Fruit fly (Drosophila melanogaster) whole organism, embryonic: ENCODE data around the gene CG2267.
A peak's percentile ranks its signal among the peaks of the same experiment; 100 is the strongest.

ENCODE experiments used
- ATbp ChIP-seq: fragments of 200-800 bp; sonication (Bioruptor generic); optimal IDR thresholded peaks from 2 replicates; lab custom pipeline; 2017; ENCODE audit warnings: missing biosample characterization, mild to moderate bottlenecking, missing genetic modification characterization, missing genetic modification reagents
- CG10462 ChIP-seq: fragments of 200-800 bp; sonication (Bioruptor generic); optimal IDR thresholded peaks from 2 replicates; lab custom pipeline; 2016; ENCODE audit warnings: missing biosample characterization, missing genetic modification characterization
- CG11093 ChIP-seq: fragments of 200-800 bp; sonication (Bioruptor generic); IDR thresholded peaks from 3 replicates; pipeline ENCODE4 v1.3.6; 2022; ENCODE audit warnings: missing biosample characterization, missing genetic modification characterization
- CG11456 ChIP-seq: fragments of 200-800 bp; sonication (Bioruptor generic); IDR thresholded peaks from 3 replicates; pipeline ENCODE4 v1.3.6; 2022; ENCODE audit warnings: missing biosample characterization, missing genetic modification characterization
- CG12155 ChIP-seq: fragments of 200-800 bp; sonication (Bioruptor generic); optimal IDR thresholded peaks from 3 replicates; lab custom pipeline; 2016; ENCODE audit warnings: missing biosample characterization, missing genetic modification characterization
- CG12219 ChIP-seq: fragments of 200-800 bp; sonication (Bioruptor generic); optimal IDR thresholded peaks from 3 replicates; lab custom pipeline; 2018; ENCODE audit warnings: missing biosample characterization, mild to moderate bottlenecking, missing genetic modification characterization
- CG12769 ChIP-seq: fragments of 200-800 bp; sonication (Bioruptor generic); optimal IDR thresholded peaks from 2 replicates; lab custom pipeline; 2019; ENCODE audit warnings: missing biosample characterization, mild to moderate bottlenecking, missing genetic modification characterization, moderate library complexity
- CG13775 ChIP-seq: fragments of 200-800 bp; sonication (Bioruptor generic); optimal IDR thresholded peaks from 3 replicates; lab custom pipeline; 2017; ENCODE audit warnings: missing biosample characterization, mild to moderate bottlenecking, missing genetic modification characterization
- CG15011 ChIP-seq: fragments of 200-800 bp; sonication (Bioruptor generic); optimal IDR thresholded peaks from 3 replicates; lab custom pipeline; 2018; ENCODE audit warnings: missing biosample characterization, mild to moderate bottlenecking, missing genetic modification characterization
- CG15073 ChIP-seq: fragments of 200-800 bp; sonication (Bioruptor generic); optimal IDR thresholded peaks from 2 replicates; lab custom pipeline; 2016; ENCODE audit warnings: missing biosample characterization, missing genetic modification characterization
- CG1603 ChIP-seq: fragments of 200-800 bp; sonication (Bioruptor generic); optimal IDR thresholded peaks from 2 replicates; lab custom pipeline; 2019; ENCODE audit warnings: missing biosample characterization, mild to moderate bottlenecking, missing genetic modification characterization, moderate library complexity
- CG17802 ChIP-seq: fragments of 200-800 bp; sonication (Bioruptor generic); optimal IDR thresholded peaks from 2 replicates; lab custom pipeline; 2018; ENCODE audit warnings: missing biosample characterization, mild to moderate bottlenecking, missing genetic modification characterization, moderate library complexity
- CG18011 ChIP-seq: fragments of 200-800 bp; sonication (Bioruptor generic); optimal IDR thresholded peaks from 2 replicates; lab custom pipeline; 2017; ENCODE audit warnings: missing biosample characterization, missing genetic modification characterization, mild to moderate bottlenecking, moderate library complexity, missing genotype
- CG18262 ChIP-seq: fragments of 200-800 bp; optimal IDR thresholded peaks from 3 replicates; lab custom pipeline; 2019; ENCODE audit warnings: missing biosample characterization, mild to moderate bottlenecking, missing genetic modification characterization, moderate library complexity
- CG2120 ChIP-seq: fragments of 200-800 bp; sonication (Bioruptor generic); optimal IDR thresholded peaks from 3 replicates; lab custom pipeline; 2016; ENCODE audit warnings: missing biosample characterization, missing genetic modification characterization
- CG31224 ChIP-seq: fragments of 200-800 bp; sonication (Bioruptor generic); IDR thresholded peaks from 2 replicates; pipeline ENCODE4 v1.3.6; 2022; ENCODE audit warnings: missing biosample characterization, missing genetic modification characterization
- CG31365 ChIP-seq: fragments of 200-800 bp; sonication (Bioruptor generic); optimal IDR thresholded peaks from 2 replicates; lab custom pipeline; 2018; ENCODE audit warnings: missing biosample characterization, mild to moderate bottlenecking, missing genetic modification characterization
- CG3163 ChIP-seq: fragments of 200-800 bp; sonication (Bioruptor generic); optimal IDR thresholded peaks from 3 replicates; lab custom pipeline; 2016; ENCODE audit warnings: missing biosample characterization, missing genetic modification characterization
- CG34224 ChIP-seq: fragments of 200-800 bp; sonication (Bioruptor generic); IDR thresholded peaks from 3 replicates; pipeline ENCODE4 v1.3.6; 2022; ENCODE audit warnings: missing biosample characterization, missing genetic modification characterization; ENCODE audit not compliant: partially characterized antibody
- CG6254 ChIP-seq: fragments of 200-800 bp; sonication (Bioruptor generic); optimal IDR thresholded peaks from 3 replicates; lab custom pipeline; 2017; ENCODE audit warnings: mild to moderate bottlenecking, missing biosample characterization, missing genetic modification reagents, missing genetic modification characterization
- CG6854 ChIP-seq: fragments of 200-800 bp; sonication (Bioruptor generic); optimal IDR thresholded peaks from 3 replicates; lab custom pipeline; 2017; ENCODE audit warnings: missing biosample characterization, mild to moderate bottlenecking, missing genetic modification characterization
- CG9215 ChIP-seq: fragments of 200-800 bp; sonication (Bioruptor generic); IDR thresholded peaks from 2 replicates; pipeline ENCODE4 v1.3.6; 2022; ENCODE audit warnings: missing biosample characterization, missing genetic modification characterization
- CG9609 ChIP-seq: fragments of 200-800 bp; sonication (Bioruptor generic); optimal IDR thresholded peaks from 3 replicates; lab custom pipeline; 2016; ENCODE audit warnings: missing biosample characterization, missing genetic modification characterization
- CG9932 ChIP-seq: fragments of 200-800 bp; sonication (Bioruptor generic); IDR thresholded peaks from 2 replicates; pipeline ENCODE4 v1.3.6; 2022; ENCODE audit warnings: missing biosample characterization, missing genetic modification characterization
- CkIIα-i1 ChIP-seq: fragments of 200-800 bp; sonication (Bioruptor generic); IDR thresholded peaks from 2 replicates; pipeline ENCODE4 v1.3.6; 2022; ENCODE audit warnings: missing biosample characterization, missing genetic modification characterization
- Drgx ChIP-seq: fragments of 200-800 bp; sonication (Bioruptor generic); IDR thresholded peaks from 2 replicates; pipeline ENCODE4 v1.3.6; 2022; ENCODE audit warnings: missing biosample characterization, missing genetic modification characterization
- ERR ChIP-seq: fragments of 200-800 bp; sonication (Bioruptor generic); optimal IDR thresholded peaks from 2 replicates; lab custom pipeline; 2016; ENCODE audit warnings: missing biosample characterization, missing genetic modification characterization
- Ets65A ChIP-seq: fragments of 200-800 bp; sonication (Bioruptor generic); peaks from one replicate; lab custom pipeline; 2016; ENCODE audit warnings: missing biosample characterization, missing genetic modification characterization
- HLH3B ChIP-seq: fragments of 200-800 bp; sonication (Bioruptor generic); IDR thresholded peaks from 2 replicates; pipeline ENCODE4 v1.3.6; 2022; ENCODE audit warnings: missing biosample characterization, missing genetic modification characterization
- HLHmδ ChIP-seq: fragments of 200-800 bp; sonication (Bioruptor generic); optimal IDR thresholded peaks from 2 replicates; lab custom pipeline; 2018; ENCODE audit warnings: missing biosample characterization, mild to moderate bottlenecking, missing genetic modification characterization, moderate library complexity
- NK7.1 ChIP-seq: fragments of 200-800 bp; sonication (Bioruptor generic); optimal IDR thresholded peaks from 3 replicates; lab custom pipeline; 2016; ENCODE audit warnings: missing biosample characterization, missing genetic modification characterization
- Nf-YA ChIP-seq: fragments of 200-800 bp; sonication (Bioruptor generic); IDR thresholded peaks from 2 replicates; pipeline ENCODE4 v1.3.6; 2022; ENCODE audit warnings: missing biosample characterization, missing genetic modification characterization
- Spps ChIP-seq: fragments of 200-800 bp; sonication (Bioruptor generic); optimal IDR thresholded peaks from 2 replicates; lab custom pipeline; 2018; ENCODE audit warnings: missing biosample characterization, mild to moderate bottlenecking, missing genetic modification characterization
- YL-1 ChIP-seq: fragments of 200-800 bp; sonication (Bioruptor generic); optimal IDR thresholded peaks from 3 replicates; lab custom pipeline; 2017; ENCODE audit warnings: missing biosample characterization, mild to moderate bottlenecking, missing genetic modification characterization
- cas ChIP-seq: fragments of 200-800 bp; sonication (Bioruptor generic); IDR thresholded peaks from 2 replicates; pipeline ENCODE4 v1.3.6; 2022; ENCODE audit warnings: missing biosample characterization, missing genetic modification characterization
- caup ChIP-seq: fragments of 200-800 bp; sonication (Bioruptor generic); optimal IDR thresholded peaks from 3 replicates; lab custom pipeline; 2017; ENCODE audit warnings: missing biosample characterization, mild to moderate bottlenecking, missing genetic modification characterization, moderate library complexity; ENCODE audit not compliant: severe bottlenecking
- cwo ChIP-seq: fragments of 200-800 bp; sonication (Bioruptor generic); optimal IDR thresholded peaks from 3 replicates; lab custom pipeline; 2017; ENCODE audit warnings: missing biosample characterization, missing genetic modification characterization, mild to moderate bottlenecking, moderate library complexity, missing genetic modification reagents
- danr ChIP-seq: fragments of 200-800 bp; sonication (Bioruptor generic); IDR thresholded peaks from 2 replicates; pipeline ENCODE4 v1.3.6; 2022; ENCODE audit warnings: missing biosample characterization, missing genetic modification characterization
- disco-r ChIP-seq: fragments of 200-800 bp; sonication (Bioruptor generic); optimal IDR thresholded peaks from 2 replicates; lab custom pipeline; 2016; ENCODE audit warnings: missing biosample characterization, missing genetic modification characterization
- emc ChIP-seq: fragments of 200-800 bp; sonication (Bioruptor generic); optimal IDR thresholded peaks from 2 replicates; lab custom pipeline; 2016; ENCODE audit warnings: missing biosample characterization, missing genetic modification characterization
- eve ChIP-seq, 2 experiments: fragments of >200 bp; optimal IDR thresholded peaks; 2 replicates each; lab custom pipeline; 2017; ENCODE audit warnings: missing biosample characterization in 2 of 2, missing genetic modification characterization in 2 of 2
- gcm2 ChIP-seq: fragments of 200-800 bp; sonication (Bioruptor generic); optimal IDR thresholded peaks from 2 replicates; lab custom pipeline; 2016; ENCODE audit warnings: missing biosample characterization, missing genetic modification characterization
- hth ChIP-seq: fragments of >200 bp; optimal IDR thresholded peaks from 2 replicates; lab custom pipeline; 2017; ENCODE audit warnings: inconsistent platforms
- otp ChIP-seq: fragments of 200-800 bp; sonication (Bioruptor generic); IDR thresholded peaks from 3 replicates; pipeline ENCODE4, ENCODE4 v1.3.6; 2022; ENCODE audit warnings: missing biosample characterization, missing genetic modification characterization
- pan ChIP-seq, 4 experiments: fragments of >200 bp in 3 of 4; fragments of 200-800 bp in 1 of 4; sonication (Bioruptor generic) in 1 of 4; optimal IDR thresholded peaks in 3 of 4; IDR thresholded peaks in 1 of 4; 2 replicates each; pipeline versions ENCODE4 v1.3.6 to Lab custom; 2017 to 2022; ENCODE audit warnings: missing biosample characterization in 2 of 4, missing genetic modification characterization in 2 of 4, mixed read lengths in 1 of 4
- pzg ChIP-seq: fragments of 200-800 bp; sonication (Bioruptor generic); optimal IDR thresholded peaks from 3 replicates; lab custom pipeline; 2018; ENCODE audit warnings: missing biosample characterization, mild to moderate bottlenecking, missing genetic modification characterization, moderate library complexity
- row ChIP-seq: fragments of 200-800 bp; sonication (Bioruptor generic); IDR thresholded peaks from 3 replicates; pipeline ENCODE4 v1.3.6; 2022; ENCODE audit warnings: missing biosample characterization, missing genetic modification characterization
- run ChIP-seq: fragments of 200-800 bp; sonication (Bioruptor generic); optimal IDR thresholded peaks from 3 replicates; lab custom pipeline; 2018; ENCODE audit warnings: missing biosample characterization, mild to moderate bottlenecking, missing genetic modification characterization
- slou ChIP-seq: fragments of 200-800 bp; sonication (Bioruptor generic); optimal IDR thresholded peaks from 3 replicates; lab custom pipeline; 2016; ENCODE audit warnings: missing biosample characterization, missing genetic modification characterization
- sna ChIP-seq: fragments of 200-800 bp; sonication (Bioruptor generic); IDR thresholded peaks from 2 replicates; pipeline ENCODE4 v1.3.6; 2022; ENCODE audit warnings: missing biosample characterization, missing genetic modification characterization; ENCODE audit not compliant: partially characterized antibody
- trem ChIP-seq: fragments of 200-800 bp; optimal IDR thresholded peaks from 3 replicates; lab custom pipeline; 2019; ENCODE audit warnings: missing biosample characterization, mild to moderate bottlenecking, missing genetic modification characterization, moderate library complexity
- vvl ChIP-seq: fragments of 200-800 bp; sonication (Bioruptor generic); IDR thresholded peaks from 2 replicates; pipeline ENCODE4 v1.3.6; 2022; ENCODE audit warnings: missing biosample characterization, missing genetic modification characterization

Gene CG2267

dm6 chr3R:30643240-30643639, 14.4 kb upstream of the CG2267 start (continued):
- TF ChIP-seq caup = no peak
- no peak for TF ChIP-seq disco-r
- no peak for TF ChIP-seq CG9215 (GFP tag; lab: Robert Waterston, UW)
- no peak for TF ChIP-seq CG15073 (GFP tag; lab: Kevin White, UChicago)
- no peak for TF ChIP-seq danr (GFP tag; lab: Robert Waterston, UW)
- TF ChIP-seq Spps = no peak
- TF ChIP-seq Ets65A = no peak
- no peak for TF ChIP-seq CkIIα-i1 (GFP tag; lab: Robert Waterston, UW)
- TF ChIP-seq CG12155 (GFP tag; lab: Kevin White, UChicago) = no peak
- no peak for TF ChIP-seq CG11093 (GFP tag; lab: Robert Waterston, UW)
- no peak for TF ChIP-seq CG9932 (GFP tag; lab: Robert Waterston, UW)
- no peak for TF ChIP-seq CG10462 (GFP tag; lab: Kevin White, UChicago)
- TF ChIP-seq CG2120 = no peak
- TF ChIP-seq ERR (GFP tag; lab: Kevin White, UChicago) = no peak
- no peak for TF ChIP-seq ATbp (GFP tag; lab: Kevin White, UChicago)
- no peak for TF ChIP-seq CG3163 (GFP tag; lab: Kevin White, UChicago)
- TF ChIP-seq CG12769 (tag; lab: Kevin White, UChicago) = no peak
- no peak for TF ChIP-seq gcm2 (GFP tag; lab: Kevin White, UChicago)
- TF ChIP-seq cas = no peak
- TF ChIP-seq NK7.1 (GFP tag; lab: Kevin White, UChicago) = no peak
- TF ChIP-seq row (GFP tag; lab: Robert Waterston, UW) = peak; percentile 47; the same call in 2 of the 3 replicates
- no peak for TF ChIP-seq CG18262 (tag; lab: Kevin White, UChicago)
- TF ChIP-seq CG17802 = no peak
- no peak for TF ChIP-seq CG11456 (GFP tag; lab: Robert Waterston, UW)
- no peak for TF ChIP-seq cwo (GFP tag; lab: Kevin White, UChicago)
- TF ChIP-seq slou (GFP tag; lab: Kevin White, UChicago) = no peak
- TF ChIP-seq Drgx (GFP tag; lab: Robert Waterston, UW) = no peak
- no peak for TF ChIP-seq YL-1 (GFP tag; lab: Kevin White, UChicago)
- TF ChIP-seq CG6854 (GFP tag; lab: Kevin White, UChicago) = no peak
- TF ChIP-seq CG13775 (GFP tag; lab: Kevin White, UChicago) = no peak
- TF ChIP-seq HLH3B (GFP tag; lab: Robert Waterston, UW) = no peak
- TF ChIP-seq CG34224 = no peak
- no peak for TF ChIP-seq otp
- no peak for TF ChIP-seq run (tag; lab: Kevin White, UChicago)
- TF ChIP-seq CG12219 (GFP tag; lab: Kevin White, UChicago) = no peak
- no peak for TF ChIP-seq CG6254 (GFP tag; lab: Kevin White, UChicago)
- no peak for TF ChIP-seq eve (GFP tag; optimal IDR thresholded peaks at IDR 0.05; lab: Kevin White, UChicago)
- TF ChIP-seq vvl (GFP tag; lab: Robert Waterston, UW) = peak; percentile 25; the same call in 1 of the 2 replicates
- TF ChIP-seq hth (lab: Kevin White, UChicago) = no peak
- TF ChIP-seq Nf-YA = no peak
- no peak for TF ChIP-seq CG18011 (GFP tag; lab: Kevin White, UChicago)
- peak; percentile 69 for TF ChIP-seq CG1603
- no peak for TF ChIP-seq CG15011 (GFP tag; lab: Kevin White, UChicago)
- TF ChIP-seq sna (GFP tag; lab: Robert Waterston, UW) = no peak
- TF ChIP-seq pan (optimal IDR thresholded peaks at IDR 0.05; lab: Kevin White, UChicago) = no peak
- TF ChIP-seq pan (GFP tag; optimal IDR thresholded peaks at IDR 0.05 in 1 of 2, IDR thresholded peaks at IDR 0.05 in 1 of 2) = peak in 1 of 2 experiments; percentile 33
- TF ChIP-seq CG31365 (tag; lab: Kevin White, UChicago) = no peak
- no peak for TF ChIP-seq emc (GFP tag; lab: Kevin White, UChicago)
- no peak for TF ChIP-seq pzg (GFP tag; lab: Kevin White, UChicago)
- no peak for TF ChIP-seq HLHmδ
- TF ChIP-seq trem (tag; lab: Kevin White, UChicago) = no peak
- no peak for TF ChIP-seq CG9609
- 0 out of 2 replicates have a peak, but pooled peaks have one; percentile 7 for TF ChIP-seq CG31224 (GFP tag; lab: Robert Waterston, UW)
